Fruit fly (Drosophila melanogaster): ENCODE data around the gene Sfp33A4.

Sfp33A4 gene

dm6 chr2L:11804228-11805044 is 32.6 kb upstream of the Sfp33A4 start:
- no peak for TF ChIP-seq CG8301 (tag; optimal IDR thresholded peaks at IDR 0.05)
- TF ChIP-seq CG13204 (GFP tag; optimal IDR thresholded peaks at IDR 0.05): peak; percentile 52
- peak; percentile 22; the same call in 1 of the 3 replicates for TF ChIP-seq fd96Ca (GFP tag; IDR thresholded peaks at IDR 0.05)
- TF ChIP-seq CG17806 (tag; optimal IDR thresholded peaks at IDR 0.05): no peak
- peak; percentile 13 for TF ChIP-seq CG14655 (GFP tag; optimal IDR thresholded peaks at IDR 0.05)
- 0 out of 2 replicates have a peak, but pooled peaks have one; percentile 19 for TF ChIP-seq CG32121 (GFP tag; IDR thresholded peaks at IDR 0.05)
- peak; percentile 62; the same call in 2 of the 3 replicates for TF ChIP-seq CG4496 (GFP tag; IDR thresholded peaks at IDR 0.05)
- TF ChIP-seq CG34367 (tag; optimal IDR thresholded peaks at IDR 0.05): no peak
- TF ChIP-seq Ets98B (GFP tag; IDR thresholded peaks at IDR 0.05): no peak
- TF ChIP-seq CG12605 (GFP tag; IDR thresholded peaks at IDR 0.05): no peak
- peak; percentile 13 for TF ChIP-seq Pif1B (GFP tag; optimal IDR thresholded peaks at IDR 0.05)
- TF ChIP-seq CG8159 (tag; optimal IDR thresholded peaks at IDR 0.05): peak; percentile 2

DNA sequence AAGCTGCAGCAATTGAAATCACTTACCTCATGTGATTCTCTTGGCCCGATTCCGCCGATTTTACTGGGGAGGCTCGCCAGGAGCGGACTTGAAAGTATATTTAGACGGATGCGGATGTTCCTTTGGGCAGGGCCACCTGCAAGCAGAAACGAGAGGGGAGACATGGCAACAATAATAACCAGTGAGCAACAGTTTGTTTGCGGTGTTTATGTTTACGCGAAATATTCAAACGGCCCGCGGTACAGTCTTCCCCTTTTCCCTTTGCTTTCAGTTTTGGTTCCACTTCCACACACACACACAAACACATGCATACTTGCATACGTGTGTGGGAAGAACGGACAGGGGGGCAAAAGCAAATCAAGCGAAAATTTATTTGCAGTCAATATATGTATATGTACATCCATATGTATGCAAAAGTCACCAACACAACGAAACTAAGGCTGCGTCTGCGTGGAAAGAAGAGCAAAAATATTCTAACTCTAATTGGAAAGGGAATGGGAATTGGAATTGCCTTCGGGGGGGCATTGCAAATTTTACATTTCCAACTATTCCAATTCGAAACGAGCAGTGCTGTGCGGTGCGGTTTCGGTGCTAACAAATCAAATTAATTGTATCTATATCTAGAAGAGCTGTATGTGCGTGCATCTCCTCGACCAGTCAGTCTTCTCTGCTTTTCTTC is 30.9 kb upstream of the Sfp33A4 start:
- peak; percentile 24 for TF ChIP-seq EcR (GFP tag; optimal IDR thresholded peaks at IDR 0.05)
- TF ChIP-seq fd96Ca (GFP tag; IDR thresholded peaks at IDR 0.05): 0 out of 3 replicates have a peak, but pooled peaks have one; percentile 46
- no peak for TF ChIP-seq D1 (tag; optimal IDR thresholded peaks at IDR 0.05)
- no peak for TF ChIP-seq CG14655 (GFP tag; optimal IDR thresholded peaks at IDR 0.05)
- peak; percentile 47; the same call in 1 of the 2 replicates for TF ChIP-seq CG12605 (GFP tag; IDR thresholded peaks at IDR 0.05)
- TF ChIP-seq gl (tag; optimal IDR thresholded peaks at IDR 0.05): no peak
- TF ChIP-seq CG4496 (GFP tag; IDR thresholded peaks at IDR 0.05): peak; percentile 54; the same call in 1 of the 3 replicates

DNA sequence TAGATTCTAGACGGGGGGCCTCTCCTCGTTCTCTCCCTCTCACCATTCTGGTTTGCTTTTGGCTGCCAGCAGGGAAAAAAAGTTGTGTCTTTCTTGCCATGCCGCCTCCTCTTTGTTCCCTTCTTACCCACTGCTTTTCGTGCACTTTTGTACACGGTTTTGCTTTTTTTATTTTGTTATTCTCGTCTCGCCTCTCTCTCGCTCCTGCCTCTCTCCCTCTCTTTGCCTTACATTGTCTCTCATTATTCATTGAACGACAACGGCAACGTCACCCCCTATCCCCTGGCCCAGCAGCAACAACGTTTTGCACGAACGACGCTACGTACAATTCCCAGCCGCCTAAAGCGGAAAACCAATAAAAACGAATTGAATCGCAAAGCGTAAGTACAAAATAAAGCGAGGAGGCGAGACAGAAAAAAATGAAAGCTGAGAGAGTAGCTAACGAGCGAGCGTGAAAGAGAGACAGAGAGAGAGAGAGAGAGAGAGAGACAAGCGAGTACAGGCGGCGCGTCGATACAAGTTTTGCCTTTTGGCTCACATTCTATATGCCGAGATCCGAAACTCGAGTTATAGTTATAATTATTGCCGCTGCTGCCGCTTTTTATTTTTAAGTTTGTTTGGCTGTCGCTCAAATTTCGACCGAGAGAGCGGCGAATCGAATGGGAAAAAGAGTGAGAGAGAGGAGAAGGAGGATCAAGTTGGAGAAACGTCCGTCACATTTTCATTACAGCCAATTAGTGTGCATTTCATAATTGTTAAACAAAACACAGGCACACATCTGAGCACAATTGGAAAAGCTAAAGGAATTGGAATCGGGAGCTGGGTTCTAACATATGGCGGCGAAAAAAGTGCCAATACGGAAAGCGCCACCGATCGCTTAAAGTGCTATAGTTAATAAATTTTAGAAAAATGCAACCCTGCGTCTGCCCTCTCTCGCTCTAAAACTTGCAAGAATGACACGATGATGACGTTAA is 30.1 kb upstream of the Sfp33A4 start:
- peak; percentile 72 for TF ChIP-seq CG8159 (tag; optimal IDR thresholded peaks at IDR 0.05)
- TF ChIP-seq Pif1B (GFP tag; optimal IDR thresholded peaks at IDR 0.05): peak; percentile 80
- peak; percentile 61 for TF ChIP-seq rn (GFP tag; IDR thresholded peaks at IDR 0.05)
- peak; percentile 62 for TF ChIP-seq CG17806 (tag; optimal IDR thresholded peaks at IDR 0.05)
- peak; percentile 76 for TF ChIP-seq CG8301 (tag; optimal IDR thresholded peaks at IDR 0.05)
- no peak for TF ChIP-seq D1 (tag; optimal IDR thresholded peaks at IDR 0.05)
- peak; percentile 89 for TF ChIP-seq CG32121 (GFP tag; IDR thresholded peaks at IDR 0.05)
- TF ChIP-seq fd96Ca (GFP tag; IDR thresholded peaks at IDR 0.05): peak; percentile 83
- TF ChIP-seq CG4496 (GFP tag; IDR thresholded peaks at IDR 0.05): peak; percentile 92
- peak; percentile 76 for TF ChIP-seq CG15710 (tag; optimal IDR thresholded peaks at IDR 0.05)
- peak; percentile 87 for TF ChIP-seq CG12605 (GFP tag; IDR thresholded peaks at IDR 0.05)
- peak; percentile 82 for TF ChIP-seq EcR (GFP tag; optimal IDR thresholded peaks at IDR 0.05)
- TF ChIP-seq CG34367 (tag; optimal IDR thresholded peaks at IDR 0.05): peak; percentile 78
- peak; percentile 93 for TF ChIP-seq CG13204 (GFP tag; optimal IDR thresholded peaks at IDR 0.05)
- TF ChIP-seq Pif1A (GFP tag; optimal IDR thresholded peaks at IDR 0.05): peak; percentile 73
- no peak for TF ChIP-seq CG10348 (GFP tag; IDR thresholded peaks at IDR 0.05)
- TF ChIP-seq Ets98B (GFP tag; IDR thresholded peaks at IDR 0.05): peak; percentile 83
- peak; percentile 74 for TF ChIP-seq Snoo (tag; optimal IDR thresholded peaks at IDR 0.05)
- TF ChIP-seq CG9948 (tag; optimal IDR thresholded peaks at IDR 0.05): peak; percentile 63
- peak; percentile 91 for TF ChIP-seq gl (tag; optimal IDR thresholded peaks at IDR 0.05)
- peak; percentile 83 for TF ChIP-seq CG14655 (GFP tag; optimal IDR thresholded peaks at IDR 0.05)

DNA sequence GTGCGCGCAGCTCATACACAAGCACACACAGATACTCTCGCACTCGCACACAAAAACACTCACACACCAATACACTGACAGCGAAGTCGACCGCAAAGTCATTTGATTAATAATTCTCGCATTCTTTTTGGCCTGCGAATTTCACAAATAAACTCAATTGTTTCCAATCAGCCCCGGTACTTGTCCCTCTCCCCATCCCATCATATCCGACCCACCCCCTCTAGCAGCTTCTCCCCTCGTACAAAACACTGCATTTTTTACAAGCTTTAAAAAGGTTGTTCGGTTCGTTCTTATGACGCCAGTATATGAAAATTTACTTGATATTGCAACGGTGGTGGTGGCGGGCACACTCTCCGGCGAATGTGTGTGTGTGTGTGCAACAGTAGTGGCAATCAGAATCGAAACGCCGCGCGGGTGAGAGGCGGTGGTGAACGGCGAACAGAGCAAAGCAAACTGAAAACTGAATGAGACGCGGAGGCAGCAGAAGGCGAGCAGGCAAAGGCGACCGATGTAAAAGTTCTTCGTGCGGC is 29.3 kb upstream of the Sfp33A4 start:
- TF ChIP-seq fd96Ca (GFP tag; IDR thresholded peaks at IDR 0.05) (peak; percentile 60; the same call in 1 of the 3 replicates), Snoo (tag; optimal IDR thresholded peaks at IDR 0.05) (peak; percentile 5), CG8301 (tag; optimal IDR thresholded peaks at IDR 0.05) (no peak), EcR (GFP tag; optimal IDR thresholded peaks at IDR 0.05) (peak; percentile 71), CG14655 (GFP tag; optimal IDR thresholded peaks at IDR 0.05) (peak; percentile 12), CG15710 (tag; optimal IDR thresholded peaks at IDR 0.05) (no peak), CG17806 (tag; optimal IDR thresholded peaks at IDR 0.05) (peak; percentile 9), CG8159 (tag; optimal IDR thresholded peaks at IDR 0.05) (no peak), CG34367 (tag; optimal IDR thresholded peaks at IDR 0.05) (no peak), D1 (tag; optimal IDR thresholded peaks at IDR 0.05) (no peak), CG32121 (GFP tag; IDR thresholded peaks at IDR 0.05) (peak; percentile 70), Pif1B (GFP tag; optimal IDR thresholded peaks at IDR 0.05) (peak; percentile 44), CG9948 (tag; optimal IDR thresholded peaks at IDR 0.05) (no peak), CG13204 (GFP tag; optimal IDR thresholded peaks at IDR 0.05) (peak; percentile 75), Pif1A (GFP tag; optimal IDR thresholded peaks at IDR 0.05) (no peak), gl (tag; optimal IDR thresholded peaks at IDR 0.05) (no peak), CG10348 (GFP tag; IDR thresholded peaks at IDR 0.05) (no peak), CG4496 (GFP tag; IDR thresholded peaks at IDR 0.05) (peak; percentile 51; the same call in 1 of the 3 replicates), rn (GFP tag; IDR thresholded peaks at IDR 0.05) (no peak), Ets98B (GFP tag; IDR thresholded peaks at IDR 0.05) (peak; percentile 25), CG12605 (GFP tag; IDR thresholded peaks at IDR 0.05) (peak; percentile 50)
